Fruit fly (Drosophila melanogaster): ENCODE measurements around the gene wit.

DNA sequence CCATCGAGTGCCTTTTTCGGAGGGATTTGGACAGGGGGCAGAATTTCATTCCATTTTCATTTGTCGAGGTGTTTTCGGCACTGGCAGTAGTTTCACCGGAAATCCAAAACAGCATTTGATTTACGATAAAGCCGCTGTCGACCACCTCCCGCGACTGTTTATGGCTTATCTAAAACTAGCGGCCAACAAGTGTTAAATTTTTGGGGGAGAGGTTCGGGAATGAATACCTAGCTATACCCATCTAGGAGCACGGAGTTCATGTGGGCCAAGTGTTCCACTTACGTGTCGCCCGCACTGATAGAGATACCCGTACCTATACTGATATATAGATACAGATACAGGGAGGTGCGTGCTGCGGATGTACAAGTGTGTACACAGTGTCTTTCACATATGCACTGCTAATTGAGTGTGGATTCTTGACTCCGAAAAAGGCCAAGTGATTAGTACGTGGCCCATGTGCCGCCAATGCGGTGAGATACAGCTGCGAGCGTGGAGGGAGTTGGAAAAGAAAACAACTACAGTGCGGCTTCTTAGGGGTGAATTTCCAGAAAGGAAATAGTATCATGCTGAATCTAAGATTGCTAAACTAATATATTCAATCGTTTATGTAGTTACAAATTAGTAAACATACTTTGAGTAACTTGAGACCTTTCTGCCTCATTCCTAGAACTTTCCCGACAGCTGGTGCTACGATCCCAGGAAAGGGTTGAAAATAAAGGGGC lies 48.3 kb upstream of the wit start:
- no peak for TF ChIP-seq CG8478 (optimal IDR thresholded peaks at IDR 0.05)
- no peak for TF ChIP-seq CTCF (optimal IDR thresholded peaks at IDR 0.05)

Data from S2 (cell line).